Worm (Caenorhabditis elegans) whole organism, L4 larva: ENCODE measurements around the gene ZC13.2.

Experiments
- F37D6.2 ChIP-seq: sonication (generic microtip); optimal IDR thresholded peaks from 2 replicates; lab custom pipeline; 2016; ENCODE audit warnings: mild to moderate bottlenecking, missing genetic modification characterization, missing compliant biosample characterization
- T20F7.1 ChIP-seq: fragments of 200-800 bp; sonication (Bioruptor generic); optimal IDR thresholded peaks from 2 replicates; lab custom pipeline; 2018; ENCODE audit warnings: mild to moderate bottlenecking, missing genetic modification characterization, missing compliant biosample characterization
- ZK337.2 ChIP-seq: fragments of 200-800 bp; sonication (Bioruptor generic); IDR thresholded peaks from 2 replicates; pipeline ENCODE4 v1.3.6; 2022; ENCODE audit warnings: missing genetic modification reagents, missing genetic modification characterization, missing compliant biosample characterization
- ama-1 ChIP-seq: fragments of 150-350 bp; optimal IDR thresholded peaks from 2 replicates; lab custom pipeline; 2014; ENCODE audit warnings: inconsistent platforms, mixed read lengths
- dmd-8 ChIP-seq: fragments of 200-800 bp; sonication (Bioruptor generic); IDR thresholded peaks from 2 replicates; pipeline ENCODE4 v1.3.6; 2022; ENCODE audit warnings: missing genetic modification characterization, missing compliant biosample characterization
- gei-8 ChIP-seq: fragments of 200-800 bp; sonication (Bioruptor generic); optimal IDR thresholded peaks from 2 replicates; lab custom pipeline; 2018; ENCODE audit warnings: mild to moderate bottlenecking, missing genetic modification characterization, missing compliant biosample characterization
- lin-39 ChIP-seq: fragments of 150-350 bp; optimal IDR thresholded peaks from 2 replicates; lab custom pipeline; 2014; ENCODE audit warnings: missing biosample characterization, missing genetic modification reagents, missing genetic modification characterization
- lsy-2 ChIP-seq, 2 experiments: fragments of 150-350 bp in 1 of 2; sonication (generic microtip) in 1 of 2; optimal IDR thresholded peaks; 2 replicates each; lab custom pipeline; 2014 to 2017; ENCODE audit warnings: missing biosample characterization in 2 of 2, missing genetic modification characterization in 2 of 2
- skn-1 ChIP-seq: fragments of 150-350 bp; optimal IDR thresholded peaks from 2 replicates; lab custom pipeline; 2014; ENCODE audit warnings: missing biosample characterization, missing genetic modification characterization
- zip-11 ChIP-seq: fragments of 200-800 bp; sonication (Bioruptor generic); IDR thresholded peaks from 2 replicates; pipeline ENCODE4 v1.3.6; 2022; ENCODE audit warnings: missing genetic modification characterization, missing compliant biosample characterization

DNA sequence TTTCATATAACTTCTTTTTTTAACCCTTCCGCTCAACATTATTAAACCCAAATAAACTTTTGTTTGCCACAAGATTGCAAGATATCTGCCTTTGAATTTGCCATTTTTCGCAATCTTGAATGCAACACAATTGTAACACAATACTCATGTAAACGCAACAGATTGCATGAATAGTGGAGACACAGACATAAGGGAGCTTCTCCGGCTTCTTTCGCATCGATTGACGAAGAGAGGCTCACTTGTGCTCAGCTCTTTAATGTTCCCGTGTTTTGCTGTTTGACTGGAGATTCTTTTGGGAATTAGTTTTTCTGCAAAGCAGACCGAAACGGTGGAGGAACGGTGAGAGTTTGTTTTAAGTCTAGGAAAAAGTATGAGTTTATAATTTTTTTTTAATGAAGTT, 21.1 kb upstream of the ZC13.2 start, which contains the start of gene F56F10.2:
- TF ChIP-seq lsy-2 (tag; optimal IDR thresholded peaks at IDR 0.05; lab: Kevin White, UChicago) (no peak), lin-39 (no peak), gei-8 (no peak), dmd-8 (no peak), ama-1 (lab: Kevin White, UChicago) (no peak), zip-11 (GFP tag; lab: Robert Waterston, UW) (no peak), T20F7.1 (GFP tag; lab: Kevin White, UChicago) (no peak), skn-1 (tag; lab: Kevin White, UChicago) (no peak), ZK337.2 (GFP tag; lab: Robert Waterston, UW) (no peak), F37D6.2 (no peak)
